Worm (Caenorhabditis elegans) whole organism, L3 larva: ENCODE data around the gene Y73B6BL.31.

Experiments
- ZK546.5 ChIP-seq: sonication (generic microtip); optimal IDR thresholded peaks from 2 replicates; lab custom pipeline; 2017; ENCODE audit warnings: missing biosample characterization, missing genetic modification characterization
- nhr-12 ChIP-seq: fragments of 150-350 bp; optimal IDR thresholded peaks from 2 replicates; lab custom pipeline; 2014; ENCODE audit warnings: missing biosample characterization, missing genetic modification characterization
- snpc-4 ChIP-seq: fragments of 150-350 bp; optimal IDR thresholded peaks from 2 replicates; lab custom pipeline; 2014; ENCODE audit warnings: missing biosample characterization, missing genetic modification characterization
- ztf-11 ChIP-seq: fragments of 150-350 bp; optimal IDR thresholded peaks from 2 replicates; lab custom pipeline; 2014; ENCODE audit warnings: missing biosample characterization, missing genetic modification characterization

- no peak for TF ChIP-seq ztf-11 (tag; lab: Kevin White, UChicago)
- TF ChIP-seq snpc-4 (tag; lab: Kevin White, UChicago): no peak
- TF ChIP-seq ZK546.5 (tag; lab: Kevin White, UChicago): no peak
- TF ChIP-seq nhr-12 (tag; lab: Kevin White, UChicago): no peak
Observed at ce11 chrIV:6402386-6402905, 39.3 kb upstream of the Y73B6BL.31 start, which contains the start of gene sfrp-1.
